Fruit fly (Drosophila melanogaster): ENCODE results near the gene CG17549.

dm6 chr2L:19366730-19367129 lies 23.1 kb downstream of the CG17549 start:
- TF ChIP-seq CG11902 (GFP tag; optimal IDR thresholded peaks at IDR 0.05): no peak
- no peak for TF ChIP-seq Hr38 (GFP tag; optimal IDR thresholded peaks at IDR 0.05)
- TF ChIP-seq Blimp-1 (GFP tag; optimal IDR thresholded peaks at IDR 0.05): no peak
